Fruit fly (Drosophila melanogaster) whole organism, embryonic: ENCODE data around the gene CG14881.

Experiments
- ATbp ChIP-seq: fragments of 200-800 bp; sonication (Bioruptor generic); optimal IDR thresholded peaks from 2 replicates; lab custom pipeline; 2017; ENCODE audit warnings: missing biosample characterization, mild to moderate bottlenecking, missing genetic modification characterization, missing genetic modification reagents
- B-H2 ChIP-seq: fragments of 200-800 bp; sonication (Bioruptor generic); optimal IDR thresholded peaks from 2 replicates; lab custom pipeline; 2018; ENCODE audit warnings: missing biosample characterization, mild to moderate bottlenecking, missing genetic modification characterization
- CG10147 ChIP-seq: fragments of 200-800 bp; sonication (Bioruptor generic); optimal IDR thresholded peaks from 2 replicates; lab custom pipeline; 2019; ENCODE audit warnings: missing biosample characterization, mild to moderate bottlenecking, missing genetic modification characterization, moderate library complexity
- CG10979 ChIP-seq: fragments of 200-800 bp; sonication (Bioruptor generic); optimal IDR thresholded peaks from 2 replicates; lab custom pipeline; 2018; ENCODE audit warnings: missing biosample characterization, mild to moderate bottlenecking, missing genetic modification characterization, moderate library complexity
- CG11560 ChIP-seq: fragments of 200-800 bp; sonication (Bioruptor generic); IDR thresholded peaks from 3 replicates; pipeline ENCODE4 v1.3.6; 2022; ENCODE audit warnings: missing biosample characterization, missing genetic modification characterization
- CG12155 ChIP-seq: fragments of 200-800 bp; sonication (Bioruptor generic); optimal IDR thresholded peaks from 3 replicates; lab custom pipeline; 2016; ENCODE audit warnings: missing biosample characterization, missing genetic modification characterization
- CG1233 ChIP-seq: fragments of 200-800 bp; sonication (Bioruptor generic); optimal IDR thresholded peaks from 4 replicates; lab custom pipeline; 2018; ENCODE audit warnings: missing biosample characterization, mild to moderate bottlenecking, missing genetic modification characterization
- CG13624 ChIP-seq: fragments of 200-800 bp; sonication (Bioruptor generic); optimal IDR thresholded peaks from 2 replicates; lab custom pipeline; 2016; ENCODE audit warnings: missing biosample characterization, missing genetic modification characterization
- CG13894 ChIP-seq: fragments of 200-800 bp; sonication (Bioruptor generic); optimal IDR thresholded peaks from 3 replicates; lab custom pipeline; 2018; ENCODE audit warnings: missing biosample characterization, mild to moderate bottlenecking, missing genetic modification characterization, moderate library complexity
- CG17328 ChIP-seq: fragments of 200-800 bp; sonication (Bioruptor generic); IDR thresholded peaks from 2 replicates; pipeline ENCODE4 v1.3.6; 2022; ENCODE audit warnings: missing biosample characterization, missing genetic modification characterization
- CG17359 ChIP-seq: fragments of 200-800 bp; sonication (Bioruptor generic); optimal IDR thresholded peaks from 3 replicates; lab custom pipeline; 2018; ENCODE audit warnings: missing biosample characterization, mild to moderate bottlenecking, missing genetic modification characterization, moderate library complexity
- CG17361 ChIP-seq: fragments of 200-800 bp; sonication (Bioruptor generic); IDR thresholded peaks from 3 replicates; pipeline ENCODE4 v1.3.6; 2022; ENCODE audit warnings: missing biosample characterization, missing genetic modification characterization
- CG17385 ChIP-seq: fragments of 200-800 bp; sonication (Bioruptor generic); optimal IDR thresholded peaks from 3 replicates; lab custom pipeline; 2018; ENCODE audit warnings: missing biosample characterization, mild to moderate bottlenecking, missing genetic modification characterization
- CG17829 ChIP-seq: fragments of 200-800 bp; optimal IDR thresholded peaks from 2 replicates; lab custom pipeline; 2019; ENCODE audit warnings: missing biosample characterization, mild to moderate bottlenecking, missing genetic modification characterization, moderate library complexity
- CG2678 ChIP-seq: fragments of 200-800 bp; sonication (Bioruptor generic); optimal IDR thresholded peaks from 3 replicates; lab custom pipeline; 2019; ENCODE audit warnings: missing biosample characterization, mild to moderate bottlenecking, missing genetic modification characterization, moderate library complexity
- CG2712 ChIP-seq: fragments of 200-800 bp; optimal IDR thresholded peaks from 3 replicates; lab custom pipeline; 2019; ENCODE audit warnings: missing biosample characterization, mild to moderate bottlenecking, missing genetic modification characterization, moderate library complexity
- CG34422 ChIP-seq: fragments of 200-800 bp; sonication (Bioruptor generic); IDR thresholded peaks from 3 replicates; pipeline ENCODE4 v1.3.6; 2022; ENCODE audit warnings: missing biosample characterization, missing genetic modification characterization
- CG6683 ChIP-seq: fragments of 200-800 bp; sonication (Bioruptor generic); optimal IDR thresholded peaks from 2 replicates; lab custom pipeline; 2017; ENCODE audit warnings: missing biosample characterization, mild to moderate bottlenecking, missing genetic modification characterization, missing genetic modification reagents
- CG8089 ChIP-seq: fragments of 200-800 bp; sonication (Bioruptor generic); optimal IDR thresholded peaks from 3 replicates; lab custom pipeline; 2016; ENCODE audit warnings: missing biosample characterization, missing genetic modification characterization
- CG8281 ChIP-seq: fragments of 200-800 bp; sonication (Bioruptor generic); optimal IDR thresholded peaks from 2 replicates; lab custom pipeline; 2018; ENCODE audit warnings: missing biosample characterization, mild to moderate bottlenecking, missing genetic modification characterization, moderate library complexity
- CG8924 ChIP-seq: fragments of 200-800 bp; optimal IDR thresholded peaks from 3 replicates; lab custom pipeline; 2019; ENCODE audit warnings: missing biosample characterization, mild to moderate bottlenecking, missing genetic modification characterization, moderate library complexity
- CG9609 ChIP-seq: fragments of 200-800 bp; sonication (Bioruptor generic); optimal IDR thresholded peaks from 3 replicates; lab custom pipeline; 2016; ENCODE audit warnings: missing biosample characterization, missing genetic modification characterization
- CG9727 ChIP-seq: fragments of 200-800 bp; sonication (Bioruptor generic); optimal IDR thresholded peaks from 3 replicates; lab custom pipeline; 2017; ENCODE audit warnings: missing biosample characterization, mild to moderate bottlenecking, missing genetic modification characterization
- CG9817 ChIP-seq: fragments of 200-800 bp; sonication (Bioruptor generic); optimal IDR thresholded peaks from 2 replicates; lab custom pipeline; 2018; ENCODE audit warnings: missing biosample characterization, mild to moderate bottlenecking, missing genetic modification characterization, moderate library complexity
- Ets65A ChIP-seq: fragments of 200-800 bp; sonication (Bioruptor generic); peaks from one replicate; lab custom pipeline; 2016; ENCODE audit warnings: missing biosample characterization, missing genetic modification characterization
- HHEX ChIP-seq: fragments of 200-800 bp; sonication (Bioruptor generic); optimal IDR thresholded peaks from 3 replicates; lab custom pipeline; 2017; ENCODE audit warnings: missing biosample characterization, mild to moderate bottlenecking, missing genetic modification characterization, missing genetic modification reagents
- Hr51 ChIP-seq, 2 experiments: fragments of 200-800 bp; sonication (Bioruptor generic); optimal IDR thresholded peaks; 2 replicates in 1 of 2; 3 replicates in 1 of 2; lab custom pipeline; 2016 to 2018; ENCODE audit warnings: missing biosample characterization in 2 of 2, missing genetic modification characterization in 2 of 2, mild to moderate bottlenecking in 1 of 2, moderate library complexity in 1 of 2
- Jarid2 ChIP-seq: fragments of 200-800 bp; sonication (Bioruptor generic); optimal IDR thresholded peaks from 3 replicates; lab custom pipeline; 2017; ENCODE audit warnings: mild to moderate bottlenecking, missing biosample characterization, missing genetic modification reagents, missing genetic modification characterization
- Med ChIP-seq: fragments of 200-800 bp; sonication (Bioruptor generic); peaks from one replicate; lab custom pipeline; 2016; ENCODE audit warnings: missing biosample characterization, missing genetic modification characterization, mild to moderate bottlenecking, inconsistent platforms, moderate library complexity
- Nf-YC ChIP-seq: fragments of 200-800 bp; optimal IDR thresholded peaks from 3 replicates; lab custom pipeline; 2019; ENCODE audit warnings: missing biosample characterization, mild to moderate bottlenecking, missing genetic modification characterization, moderate library complexity
- Scr ChIP-seq: fragments of 200-800 bp; sonication (Bioruptor generic); IDR thresholded peaks from 2 replicates; pipeline ENCODE4 v1.3.6; 2022; ENCODE audit warnings: missing biosample characterization, missing genetic modification characterization; ENCODE audit not compliant: partially characterized antibody
- Sin3A ChIP-seq: fragments of >200 bp; optimal IDR thresholded peaks from 2 replicates; lab custom pipeline; 2018
- Sox102F ChIP-seq: fragments of 200-800 bp; sonication (Bioruptor generic); optimal IDR thresholded peaks from 2 replicates; lab custom pipeline; 2018; ENCODE audit warnings: missing biosample characterization, mild to moderate bottlenecking, missing genetic modification characterization, moderate library complexity
- Xbp1 ChIP-seq: fragments of 200-800 bp; sonication (Bioruptor generic); optimal IDR thresholded peaks from 3 replicates; lab custom pipeline; 2016; ENCODE audit warnings: missing biosample characterization, mild to moderate bottlenecking, missing genetic modification characterization
- Xrp1 ChIP-seq: fragments of 200-800 bp; sonication (Bioruptor generic); IDR thresholded peaks from 2 replicates; pipeline ENCODE4 v1.3.6; 2022; ENCODE audit warnings: missing biosample characterization, missing genetic modification characterization
- bowl ChIP-seq: fragments of 200-800 bp; sonication (Bioruptor generic); IDR thresholded peaks from 2 replicates; pipeline ENCODE4 v1.3.6; 2022; ENCODE audit warnings: missing biosample characterization, missing genetic modification characterization
- cg ChIP-seq: fragments of 200-800 bp; sonication (Bioruptor generic); optimal IDR thresholded peaks from 3 replicates; lab custom pipeline; 2019; ENCODE audit warnings: missing biosample characterization, mild to moderate bottlenecking, missing genetic modification characterization, moderate library complexity
- crp ChIP-seq, 2 experiments: fragments of 200-800 bp; sonication (Bioruptor generic); optimal IDR thresholded peaks; 2 replicates in 1 of 2; 3 replicates in 1 of 2; lab custom pipeline; 2017; ENCODE audit warnings: missing biosample characterization in 2 of 2, missing genetic modification characterization in 2 of 2, mild to moderate bottlenecking in 1 of 2, moderate library complexity in 1 of 2
- gem ChIP-seq: fragments of 200-800 bp; sonication (Bioruptor generic); optimal IDR thresholded peaks from 2 replicates; lab custom pipeline; 2019; ENCODE audit warnings: missing biosample characterization, mild to moderate bottlenecking, missing genetic modification characterization, moderate library complexity
- hkb ChIP-seq, 2 experiments: fragments of 200-800 bp in 1 of 2; fragments of >200 bp in 1 of 2; sonication (Bioruptor generic) in 1 of 2; IDR thresholded peaks in 1 of 2; optimal IDR thresholded peaks in 1 of 2; 2 replicates each; pipeline versions ENCODE4 v1.3.6 to Lab custom; 2017 to 2022; ENCODE audit warnings: missing biosample characterization in 1 of 2, missing genetic modification characterization in 1 of 2
- jing ChIP-seq: fragments of 200-800 bp; sonication (Bioruptor generic); optimal IDR thresholded peaks from 2 replicates; lab custom pipeline; 2018; ENCODE audit warnings: missing biosample characterization, mild to moderate bottlenecking, missing genetic modification characterization
- lab ChIP-seq: fragments of 200-800 bp; sonication (Bioruptor generic); optimal IDR thresholded peaks from 3 replicates; lab custom pipeline; 2017; ENCODE audit warnings: missing biosample characterization, missing genetic modification characterization, mild to moderate bottlenecking, moderate library complexity, missing genetic modification reagents
- lilli ChIP-seq: fragments of 200-800 bp; sonication (Bioruptor generic); optimal IDR thresholded peaks from 3 replicates; lab custom pipeline; 2016; ENCODE audit warnings: missing biosample characterization, missing genetic modification characterization
- mam ChIP-seq: fragments of 200-800 bp; sonication (Bioruptor generic); optimal IDR thresholded peaks from 3 replicates; lab custom pipeline; 2016; ENCODE audit warnings: missing biosample characterization, missing genetic modification characterization
- nmo ChIP-seq: fragments of 200-800 bp; sonication (Bioruptor generic); optimal IDR thresholded peaks from 2 replicates; lab custom pipeline; 2018; ENCODE audit warnings: missing biosample characterization, mild to moderate bottlenecking, missing genetic modification characterization, moderate library complexity
- phol ChIP-seq: fragments of 200-800 bp; sonication (Bioruptor generic); optimal IDR thresholded peaks from 3 replicates; lab custom pipeline; 2018; ENCODE audit warnings: missing biosample characterization, mild to moderate bottlenecking, missing genetic modification characterization, moderate library complexity
- slbo ChIP-seq: fragments of 200-800 bp; sonication (Bioruptor generic); IDR thresholded peaks from 2 replicates; pipeline ENCODE4 v1.3.6; 2022; ENCODE audit warnings: missing biosample characterization, missing genetic modification characterization
- tgo ChIP-seq: fragments of 200-800 bp; sonication (Bioruptor generic); IDR thresholded peaks from 3 replicates; pipeline ENCODE4 v1.3.6; 2022; ENCODE audit warnings: missing biosample characterization, missing genetic modification characterization
- trh ChIP-seq: fragments of 200-800 bp; sonication (Bioruptor generic); optimal IDR thresholded peaks from 2 replicates; lab custom pipeline; 2016; ENCODE audit warnings: missing biosample characterization, missing genetic modification characterization
- zf30C ChIP-seq: fragments of 200-800 bp; sonication (Bioruptor generic); optimal IDR thresholded peaks from 3 replicates; lab custom pipeline; 2018; ENCODE audit warnings: missing biosample characterization, mild to moderate bottlenecking, missing genetic modification characterization

CG14881 gene

DNA sequence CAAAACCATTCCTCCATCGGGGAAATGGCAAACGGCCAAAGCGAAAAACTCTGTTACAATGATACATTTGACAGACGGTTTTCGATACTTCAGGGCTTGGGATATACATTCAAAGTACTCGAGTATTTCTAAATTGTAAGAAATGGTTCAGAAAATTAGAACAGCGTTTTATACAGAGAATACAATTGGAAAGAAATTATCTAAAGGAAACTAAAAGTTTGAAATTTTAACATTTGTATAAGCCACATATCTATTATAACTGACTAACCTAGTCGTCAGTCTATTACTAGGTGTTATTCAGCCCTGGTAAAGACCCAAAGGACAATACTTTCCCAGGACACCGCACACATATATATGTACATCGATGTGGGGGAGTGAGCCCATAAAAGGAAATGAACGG, 41.8 kb downstream of the CG14881 start (continued):
- TF ChIP-seq CG12155 (peak; percentile 7), tgo (GFP tag; lab: Robert Waterston, UW) (0 out of 3 replicates have a peak, but pooled peaks have one; percentile 30), trh (GFP tag; lab: Kevin White, UChicago) (no peak), CG17359 (tag; lab: Kevin White, UChicago) (peak; percentile 23), Nf-YC (tag; lab: Kevin White, UChicago) (peak; percentile 21), CG17829 (peak; percentile 29), cg (GFP tag; lab: Kevin White, UChicago) (no peak), CG13894 (tag; lab: Kevin White, UChicago) (peak; percentile 64), CG9609 (GFP tag; lab: Kevin White, UChicago) (no peak), CG13624 (GFP tag; lab: Kevin White, UChicago) (peak; percentile 3), CG17328 (GFP tag; lab: Robert Waterston, UW) (no peak), Xbp1 (GFP tag; lab: Kevin White, UChicago) (peak; percentile 7), CG17361 (peak; percentile 24; the same call in 1 of the 3 replicates), ATbp (GFP tag; lab: Kevin White, UChicago) (peak; percentile 21), CG2678 (tag; lab: Kevin White, UChicago) (peak; percentile 75), CG34422 (no peak), mam (no peak), Jarid2 (GFP tag; lab: Kevin White, UChicago) (no peak), Scr (GFP tag; lab: Robert Waterston, UW) (no peak), Hr51 (GFP tag; optimal IDR thresholded peaks at IDR 0.05; lab: Kevin White, UChicago) (peak in 1 of 2 experiments; percentile 37), slbo (no peak), CG10979 (tag; lab: Kevin White, UChicago) (peak; percentile 41), CG2712 (tag; lab: Kevin White, UChicago) (peak; percentile 31), crp (GFP tag; optimal IDR thresholded peaks at IDR 0.05; lab: Kevin White, UChicago) (no peak), Sox102F (peak; percentile 29), phol (tag; lab: Kevin White, UChicago) (peak; percentile 18), Xrp1 (GFP tag; lab: Robert Waterston, UW) (peak; percentile 45; the same call in 1 of the 2 replicates), Med (GFP tag; lab: Kevin White, UChicago) (peak; percentile 56), bowl (GFP tag; lab: Robert Waterston, UW) (no peak), lilli (GFP tag; lab: Kevin White, UChicago) (peak; percentile 3), gem (peak; percentile 63), CG1233 (peak; percentile 17), CG8924 (tag; lab: Kevin White, UChicago) (peak; percentile 54), CG8281 (tag; lab: Kevin White, UChicago) (no peak), lab (GFP tag; lab: Kevin White, UChicago) (peak; percentile 68), CG10147 (GFP tag; lab: Kevin White, UChicago) (peak; percentile 47), CG9817 (tag; lab: Kevin White, UChicago) (peak; percentile 25), B-H2 (peak; percentile 35), zf30C (GFP tag; lab: Kevin White, UChicago) (no peak), nmo (GFP tag; lab: Kevin White, UChicago) (peak; percentile 22), CG17385 (peak; percentile 17), HHEX (GFP tag; lab: Kevin White, UChicago) (peak; percentile 0), Sin3A (lab: Kevin White, UChicago) (no peak), CG9727 (peak; percentile 31), hkb (optimal IDR thresholded peaks at IDR 0.05; lab: Kevin White, UChicago) (no peak), hkb (GFP tag; IDR thresholded peaks at IDR 0.05; lab: Robert Waterston, UW) (peak; percentile 56), CG6683 (peak; percentile 1), Ets65A (GFP tag; lab: Kevin White, UChicago) (peak; percentile 85), CG11560 (tag; lab: Robert Waterston, UW) (no peak), jing (GFP tag; lab: Kevin White, UChicago) (no peak), CG8089 (GFP tag; lab: Kevin White, UChicago) (no peak)
